Fruit fly (Drosophila melanogaster): ENCODE measurements around the gene CG10877.

The CG10877 gene

DNA sequence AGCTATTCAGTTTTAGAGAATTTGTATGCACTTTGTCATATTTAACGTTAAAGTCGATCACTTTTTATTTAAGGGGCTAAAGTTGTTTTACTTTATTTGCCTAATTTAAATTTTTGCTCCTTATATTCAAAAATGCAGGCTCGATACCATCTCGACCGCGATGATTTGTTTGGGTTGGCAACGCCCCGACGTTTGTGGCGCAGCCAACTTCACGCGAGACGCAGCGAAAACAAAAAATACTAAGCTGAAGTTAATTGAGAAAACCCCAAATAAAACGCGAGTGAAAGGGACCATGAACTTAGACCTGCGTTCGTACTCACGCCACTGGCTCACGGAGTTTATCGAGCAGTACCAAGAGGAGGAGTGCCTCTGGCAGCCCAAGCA, 5.8 kb downstream of the CG10877 start (continued):
- TF ChIP-seq MTF-1 (GFP tag; optimal IDR thresholded peaks at IDR 0.05; ENCODE audit: borderline replicate concordance) (peak; percentile 28), ftz-f1 (GFP tag; optimal IDR thresholded peaks at IDR 0.05) (no peak), CG4282 (GFP tag; optimal IDR thresholded peaks at IDR 0.05) (no peak), CG6175 (GFP tag; IDR thresholded peaks at IDR 0.05) (no peak), Dref (GFP tag; IDR thresholded peaks at IDR 0.05) (peak; percentile 53), CG14667 (GFP tag; IDR thresholded peaks at IDR 0.05) (no peak), NC2β (GFP tag; optimal IDR thresholded peaks at IDR 0.05) (no peak), CrebB (tag; optimal IDR thresholded peaks at IDR 0.05) (no peak), lov (optimal IDR thresholded peaks at IDR 0.05) (no peak), lov (GFP tag; IDR thresholded peaks at IDR 0.05) (0 out of 3 replicates have a peak, but pooled peaks have one; percentile 7), btn (GFP tag; optimal IDR thresholded peaks at IDR 0.05) (no peak), CG34224 (GFP tag; IDR thresholded peaks at IDR 0.05; ENCODE audit: partially characterized antibody) (peak; percentile 26; the same call in 2 of the 3 replicates), CG32772 (GFP tag; IDR thresholded peaks at IDR 0.05) (no peak), HLH54F (GFP tag; optimal IDR thresholded peaks at IDR 0.05) (no peak), CG12769 (tag; optimal IDR thresholded peaks at IDR 0.05) (no peak), CG11085 (GFP tag; IDR thresholded peaks at IDR 0.05) (0 out of 2 replicates have a peak, but pooled peaks have one; percentile 8), CG9215 (GFP tag; IDR thresholded peaks at IDR 0.05) (peak; percentile 100), NK7.1 (GFP tag; optimal IDR thresholded peaks at IDR 0.05) (no peak), tup (GFP tag; optimal IDR thresholded peaks at IDR 0.05) (no peak), GATAe (GFP tag; conservative IDR thresholded peaks at IDR 0.05) (no peak), pzg (GFP tag; optimal IDR thresholded peaks at IDR 0.05) (peak; percentile 76), ac (GFP tag; optimal IDR thresholded peaks at IDR 0.05) (no peak), crc (GFP tag; optimal IDR thresholded peaks at IDR 0.05) (no peak), bowl (GFP tag; IDR thresholded peaks at IDR 0.05) (no peak), bab2 (GFP tag; optimal IDR thresholded peaks at IDR 0.05) (no peak), Nf-YB (GFP tag; optimal IDR thresholded peaks at IDR 0.05) (no peak), shn (GFP tag; optimal IDR thresholded peaks at IDR 0.05) (no peak), MBD-R2 (GFP tag; IDR thresholded peaks at IDR 0.05) (peak; percentile 76), HmgD (GFP tag; optimal IDR thresholded peaks at IDR 0.05) (no peak), bbx (GFP tag; IDR thresholded peaks at IDR 0.05; ENCODE audit: partially characterized antibody) (peak; percentile 56), sim (GFP tag; IDR thresholded peaks at IDR 0.05) (no peak), CG33213 (GFP tag; optimal IDR thresholded peaks at IDR 0.05) (peak; percentile 18), CG10267 (tag; optimal IDR thresholded peaks at IDR 0.05) (no peak), aop (GFP tag; IDR thresholded peaks at IDR 0.05) (no peak), D (optimal IDR thresholded peaks at IDR 0.05) (no peak), D (GFP tag; optimal IDR thresholded peaks at IDR 0.05) (no peak), Nf-YC (tag; optimal IDR thresholded peaks at IDR 0.05) (no peak), CG5245 (GFP tag; optimal IDR thresholded peaks at IDR 0.05) (no peak), H2.0 (GFP tag; IDR thresholded peaks at IDR 0.05) (peak; percentile 20; the same call in 1 of the 2 replicates), CG8388 (GFP tag; optimal IDR thresholded peaks at IDR 0.05) (no peak), CG17912 (GFP tag; optimal IDR thresholded peaks at IDR 0.05) (peak; percentile 9), stwl (tag; optimal IDR thresholded peaks at IDR 0.05) (peak; percentile 20), CG32532 (GFP tag; IDR thresholded peaks at IDR 0.05) (peak; percentile 10), Mad (GFP tag; optimal IDR thresholded peaks at IDR 0.05) (no peak), CG6689 (GFP tag; IDR thresholded peaks at IDR 0.05) (no peak), Med (GFP tag) (peak; percentile 61), CG14441 (GFP tag; IDR thresholded peaks at IDR 0.05) (peak; percentile 24; the same call in 1 of the 2 replicates), br (optimal IDR thresholded peaks at IDR 0.05) (no peak), disco-r (GFP tag; optimal IDR thresholded peaks at IDR 0.05) (no peak), CG13287 (GFP tag; IDR thresholded peaks at IDR 0.05; ENCODE audit: partially characterized antibody) (no peak; the same call in 1 of the 2 replicates), Chrac-16 (GFP tag; optimal IDR thresholded peaks at IDR 0.05) (no peak), Adf1 (GFP tag; IDR thresholded peaks at IDR 0.05) (no peak), CG1233 (GFP tag; optimal IDR thresholded peaks at IDR 0.05) (no peak)
